Worm (Caenorhabditis elegans): ENCODE results near the gene F40G12.6.

- TF ChIP-seq ets-7 (tag; optimal IDR thresholded peaks at IDR 0.05) (no peak), tbx-37 (GFP tag; conservative IDR thresholded peaks at IDR 0.05) (no peak)
These were observed 47.3 kb upstream of the F40G12.6 start, which contains the start of gene F47B8.14 for ce11 chrV:14320246-14320645.
